Fruit fly (Drosophila melanogaster): Measurements from ENCODE around the gene Eip74EF.

The Eip74EF gene

dm6 chr3L:17563536-17564257 is 55.4 kb downstream of the Eip74EF start (continued):
- TF ChIP-seq Bgb (GFP tag; IDR thresholded peaks at IDR 0.05; ENCODE audit: partially characterized antibody): 0 out of 2 replicates have a peak, but pooled peaks have one; percentile 5
- peak; percentile 44; the same call in 1 of the 2 replicates for TF ChIP-seq CG32532 (GFP tag; IDR thresholded peaks at IDR 0.05)
- peak; percentile 57; the same call in 2 of the 3 replicates for TF ChIP-seq sr (GFP tag; IDR thresholded peaks at IDR 0.05)
- no peak for TF ChIP-seq en (GFP tag; optimal IDR thresholded peaks at IDR 0.05)
- peak; percentile 92 for TF ChIP-seq yki (optimal IDR thresholded peaks at IDR 0.05)
- no peak for TF ChIP-seq CG10462 (GFP tag; optimal IDR thresholded peaks at IDR 0.05)
- TF ChIP-seq D (optimal IDR thresholded peaks at IDR 0.05): no peak
- no peak for TF ChIP-seq D (GFP tag; optimal IDR thresholded peaks at IDR 0.05)
- TF ChIP-seq Awh (GFP tag; IDR thresholded peaks at IDR 0.05): 0 out of 2 replicates have a peak, but pooled peaks have one; percentile 13
- peak; percentile 17 for TF ChIP-seq CrebB (tag; optimal IDR thresholded peaks at IDR 0.05)
- TF ChIP-seq pzg (GFP tag; optimal IDR thresholded peaks at IDR 0.05): no peak
- peak; percentile 52 for TF ChIP-seq hbn (GFP tag; IDR thresholded peaks at IDR 0.05; ENCODE audit: partially characterized antibody)
- TF ChIP-seq Trl (optimal IDR thresholded peaks at IDR 0.05): peak; percentile 88 to 94
- no peak for TF ChIP-seq Trl (GFP tag; optimal IDR thresholded peaks at IDR 0.05)
- no peak for TF ChIP-seq CG6854 (GFP tag; optimal IDR thresholded peaks at IDR 0.05)
- TF ChIP-seq CG13123 (GFP tag; optimal IDR thresholded peaks at IDR 0.05): no peak
- TF ChIP-seq maf-S (GFP tag; optimal IDR thresholded peaks at IDR 0.05): no peak
- TF ChIP-seq ERR (GFP tag; optimal IDR thresholded peaks at IDR 0.05): peak; percentile 59
- peak in 1 of 2 experiments; percentile 24 for TF ChIP-seq bsh (GFP tag; optimal IDR thresholded peaks at IDR 0.05)
- TF ChIP-seq bab2 (GFP tag; optimal IDR thresholded peaks at IDR 0.05): no peak
- peak; percentile 87 for TF ChIP-seq lbe (GFP tag; optimal IDR thresholded peaks at IDR 0.05)
- TF ChIP-seq gfzf (GFP tag; optimal IDR thresholded peaks at IDR 0.05): no peak
- peak; percentile 39 for TF ChIP-seq Scr (GFP tag; IDR thresholded peaks at IDR 0.05; ENCODE audit: partially characterized antibody)
- no peak for TF ChIP-seq gcm (GFP tag; optimal IDR thresholded peaks at IDR 0.05)
- TF ChIP-seq zen2 (GFP tag; IDR thresholded peaks at IDR 0.05; ENCODE audit: partially characterized antibody): peak; percentile 70; the same call in 2 of the 3 replicates
- TF ChIP-seq CG34224 (GFP tag; IDR thresholded peaks at IDR 0.05; ENCODE audit: partially characterized antibody): peak; percentile 48; the same call in 1 of the 3 replicates
- no peak for TF ChIP-seq eyg (GFP tag; optimal IDR thresholded peaks at IDR 0.05)
- no peak for TF ChIP-seq CG10366 (GFP tag; IDR thresholded peaks at IDR 0.05)
- no peak for TF ChIP-seq Fer3 (tag; optimal IDR thresholded peaks at IDR 0.05)
- TF ChIP-seq CG8359 (GFP tag; optimal IDR thresholded peaks at IDR 0.05; ENCODE audit: borderline replicate concordance): no peak
- TF ChIP-seq CG12769 (tag; optimal IDR thresholded peaks at IDR 0.05): peak; percentile 49
- TF ChIP-seq CG4617 (GFP tag; optimal IDR thresholded peaks at IDR 0.05; ENCODE audit: borderline replicate concordance): no peak
- TF ChIP-seq twi (tag; optimal IDR thresholded peaks at IDR 0.05): peak; percentile 5
- peak; percentile 83; the same call in 3 of the 4 replicates for TF ChIP-seq chinmo (GFP tag; IDR thresholded peaks at IDR 0.05; ENCODE audit: partially characterized antibody)
- peak; percentile 29; the same call in 1 of the 3 replicates for TF ChIP-seq Aef1 (GFP tag; IDR thresholded peaks at IDR 0.05)
- peak; percentile 47 for TF ChIP-seq Drgx (GFP tag; IDR thresholded peaks at IDR 0.05)
- TF ChIP-seq CG13775 (GFP tag; optimal IDR thresholded peaks at IDR 0.05): no peak
- TF ChIP-seq Usf (GFP tag; optimal IDR thresholded peaks at IDR 0.05): no peak
- TF ChIP-seq CG11560 (tag; IDR thresholded peaks at IDR 0.05): no peak
- peak; percentile 32 for TF ChIP-seq CG15479 (GFP tag; optimal IDR thresholded peaks at IDR 0.05)
- TF ChIP-seq CG3163 (GFP tag; optimal IDR thresholded peaks at IDR 0.05): peak; percentile 25
- TF ChIP-seq Doc3 (GFP tag; IDR thresholded peaks at IDR 0.05; ENCODE audit: partially characterized antibody): 0 out of 3 replicates have a peak, but pooled peaks have one; percentile 49
- no peak for TF ChIP-seq fru (optimal IDR thresholded peaks at IDR 0.05)
- peak; percentile 46 to 80 for TF ChIP-seq Eip74EF (GFP tag; optimal IDR thresholded peaks at IDR 0.05)
- no peak for TF ChIP-seq CG17568 (GFP tag; optimal IDR thresholded peaks at IDR 0.05)
- TF ChIP-seq Doc2 (GFP tag; IDR thresholded peaks at IDR 0.05): no peak
- TF ChIP-seq CG13287 (GFP tag; IDR thresholded peaks at IDR 0.05; ENCODE audit: partially characterized antibody): peak; percentile 19
- no peak for TF ChIP-seq kni (GFP tag; optimal IDR thresholded peaks at IDR 0.05)
